Fruit fly (Drosophila melanogaster) whole organism, embryonic: ENCODE results near the gene g.

ENCODE experiments used
- Asciz ChIP-seq: fragments of 200-800 bp; sonication (Bioruptor generic); optimal IDR thresholded peaks from 2 replicates; lab custom pipeline; 2017; ENCODE audit warnings: missing biosample characterization, mild to moderate bottlenecking, missing genetic modification characterization, missing genetic modification reagents
- CG10321 ChIP-seq: fragments of 200-800 bp; sonication (Bioruptor generic); IDR thresholded peaks from 2 replicates; pipeline ENCODE4 v1.3.6; 2022; ENCODE audit warnings: missing biosample characterization, missing genetic modification characterization
- CG10654 ChIP-seq: fragments of 200-800 bp; sonication (Bioruptor generic); optimal IDR thresholded peaks from 2 replicates; lab custom pipeline; 2016; ENCODE audit warnings: missing biosample characterization, missing genetic modification characterization
- CG11085 ChIP-seq: fragments of 200-800 bp; sonication (Bioruptor generic); IDR thresholded peaks from 2 replicates; pipeline ENCODE4 v1.3.6; 2022; ENCODE audit warnings: missing biosample characterization, missing genetic modification characterization
- CG11504 ChIP-seq: fragments of 200-800 bp; sonication (Bioruptor generic); optimal IDR thresholded peaks from 3 replicates; lab custom pipeline; 2019; ENCODE audit warnings: missing biosample characterization, mild to moderate bottlenecking, missing genetic modification characterization, moderate library complexity
- CG14014 ChIP-seq: fragments of 200-800 bp; sonication (Bioruptor generic); IDR thresholded peaks from 2 replicates; pipeline ENCODE4 v1.3.6; 2022; ENCODE audit warnings: missing biosample characterization, missing genetic modification characterization
- CG14860 ChIP-seq: fragments of 200-800 bp; sonication (Bioruptor generic); IDR thresholded peaks from 3 replicates; pipeline ENCODE4 v1.3.6; 2022; ENCODE audit warnings: missing biosample characterization, missing genetic modification characterization; ENCODE audit not compliant: partially characterized antibody
- CG15073 ChIP-seq: fragments of 200-800 bp; sonication (Bioruptor generic); optimal IDR thresholded peaks from 2 replicates; lab custom pipeline; 2016; ENCODE audit warnings: missing biosample characterization, missing genetic modification characterization
- CG15269 ChIP-seq: fragments of 200-800 bp; sonication (Bioruptor generic); optimal IDR thresholded peaks from 2 replicates; lab custom pipeline; 2018; ENCODE audit warnings: missing biosample characterization, mild to moderate bottlenecking, missing genetic modification characterization, moderate library complexity
- CG15514 ChIP-seq: fragments of 200-800 bp; sonication (Bioruptor generic); optimal IDR thresholded peaks from 3 replicates; lab custom pipeline; 2017; ENCODE audit warnings: missing biosample characterization, missing genetic modification characterization, mild to moderate bottlenecking, moderate library complexity, missing genetic modification reagents
- CG16813 ChIP-seq: fragments of 200-800 bp; sonication (Bioruptor generic); IDR thresholded peaks from 3 replicates; pipeline ENCODE4 v1.3.6; 2022; ENCODE audit warnings: missing biosample characterization, missing genetic modification characterization; ENCODE audit not compliant: partially characterized antibody
- CG2199 ChIP-seq: fragments of 200-800 bp; sonication (Bioruptor generic); IDR thresholded peaks from 3 replicates; pipeline ENCODE4 v1.3.6; 2022; ENCODE audit warnings: missing biosample characterization, missing genetic modification characterization
- CG2678 ChIP-seq: fragments of 200-800 bp; sonication (Bioruptor generic); optimal IDR thresholded peaks from 3 replicates; lab custom pipeline; 2019; ENCODE audit warnings: missing biosample characterization, mild to moderate bottlenecking, missing genetic modification characterization, moderate library complexity
- CG3163 ChIP-seq: fragments of 200-800 bp; sonication (Bioruptor generic); optimal IDR thresholded peaks from 3 replicates; lab custom pipeline; 2016; ENCODE audit warnings: missing biosample characterization, missing genetic modification characterization
- CG4617 ChIP-seq: fragments of 200-800 bp; sonication (Bioruptor generic); optimal IDR thresholded peaks from 3 replicates; lab custom pipeline; 2016; ENCODE audit warnings: missing biosample characterization, missing genetic modification characterization, borderline replicate concordance
- CG5245 ChIP-seq: fragments of 200-800 bp; sonication (Bioruptor generic); optimal IDR thresholded peaks from 3 replicates; lab custom pipeline; 2016; ENCODE audit warnings: missing biosample characterization, missing genetic modification characterization
- CG6791 ChIP-seq: fragments of 200-800 bp; sonication (Bioruptor generic); IDR thresholded peaks from 3 replicates; pipeline ENCODE4 v1.3.6; 2022; ENCODE audit warnings: missing biosample characterization, missing genetic modification characterization; ENCODE audit not compliant: partially characterized antibody
- CG6813 ChIP-seq: fragments of 200-800 bp; sonication (Bioruptor generic); optimal IDR thresholded peaks from 2 replicates; lab custom pipeline; 2017; ENCODE audit warnings: missing biosample characterization, missing genetic modification characterization, mild to moderate bottlenecking, moderate library complexity, missing genetic modification reagents
- CG7839 ChIP-seq: fragments of 200-800 bp; sonication (Bioruptor generic); optimal IDR thresholded peaks from 3 replicates; lab custom pipeline; 2018; ENCODE audit warnings: missing biosample characterization, mild to moderate bottlenecking, missing genetic modification characterization, moderate library complexity
- D19A ChIP-seq: fragments of 200-800 bp; optimal IDR thresholded peaks from 3 replicates; lab custom pipeline; 2019; ENCODE audit warnings: missing biosample characterization, mild to moderate bottlenecking, missing genetic modification characterization, moderate library complexity
- Doc3 ChIP-seq: fragments of 200-800 bp; sonication (Bioruptor generic); IDR thresholded peaks from 3 replicates; pipeline ENCODE4 v1.3.6; 2022; ENCODE audit warnings: missing biosample characterization, missing genetic modification characterization; ENCODE audit not compliant: partially characterized antibody
- Dref ChIP-seq: fragments of 200-800 bp; sonication (Bioruptor generic); IDR thresholded peaks from 2 replicates; pipeline ENCODE4 v1.3.6; 2022; ENCODE audit warnings: missing biosample characterization, missing genetic modification characterization
- Drgx ChIP-seq: fragments of 200-800 bp; sonication (Bioruptor generic); IDR thresholded peaks from 2 replicates; pipeline ENCODE4 v1.3.6; 2022; ENCODE audit warnings: missing biosample characterization, missing genetic modification characterization
- Ets65A ChIP-seq: fragments of 200-800 bp; sonication (Bioruptor generic); peaks from one replicate; lab custom pipeline; 2016; ENCODE audit warnings: missing biosample characterization, missing genetic modification characterization
- Ets97D ChIP-seq: fragments of 200-800 bp; sonication (Bioruptor generic); optimal IDR thresholded peaks from 3 replicates; lab custom pipeline; 2016; ENCODE audit warnings: missing biosample characterization, missing genetic modification characterization
- Lhr ChIP-seq: fragments of 200-800 bp; sonication (Bioruptor generic); optimal IDR thresholded peaks from 3 replicates; lab custom pipeline; 2017; ENCODE audit warnings: mild to moderate bottlenecking, missing biosample characterization, missing genetic modification reagents, missing genetic modification characterization
- Mrtf ChIP-seq: fragments of 200-800 bp; sonication (Bioruptor generic); IDR thresholded peaks from 3 replicates; pipeline ENCODE4 v1.3.6; 2022; ENCODE audit warnings: missing biosample characterization, missing genetic modification characterization
- Nf-YB ChIP-seq: fragments of 200-800 bp; sonication (Bioruptor generic); optimal IDR thresholded peaks from 3 replicates; lab custom pipeline; 2019; ENCODE audit warnings: missing biosample characterization, mild to moderate bottlenecking, missing genetic modification characterization, moderate library complexity
- Pdp1 ChIP-seq, 2 experiments: fragments of 200-800 bp; sonication (Bioruptor generic); optimal IDR thresholded peaks; 3 replicates each; lab custom pipeline; 2016; ENCODE audit warnings: missing biosample characterization in 2 of 2, missing genetic modification characterization in 2 of 2, mild to moderate bottlenecking in 1 of 2, moderate library complexity in 1 of 2
- Sox102F ChIP-seq: fragments of 200-800 bp; sonication (Bioruptor generic); optimal IDR thresholded peaks from 2 replicates; lab custom pipeline; 2018; ENCODE audit warnings: missing biosample characterization, mild to moderate bottlenecking, missing genetic modification characterization, moderate library complexity
- Sry-δ ChIP-seq: fragments of 200-800 bp; sonication (Bioruptor generic); optimal IDR thresholded peaks from 2 replicates; lab custom pipeline; 2016; ENCODE audit warnings: missing biosample characterization, missing genetic modification characterization
- bbx ChIP-seq: fragments of 200-800 bp; sonication (Bioruptor generic); IDR thresholded peaks from 2 replicates; pipeline ENCODE4 v1.3.6; 2022; ENCODE audit warnings: missing biosample characterization, missing genetic modification characterization; ENCODE audit not compliant: partially characterized antibody
- crol ChIP-seq: fragments of 200-800 bp; sonication (Bioruptor generic); IDR thresholded peaks from 2 replicates; pipeline ENCODE4 v1.3.6; 2022; ENCODE audit warnings: missing biosample characterization, missing genetic modification characterization
- dmrt99B ChIP-seq: fragments of 200-800 bp; sonication (Bioruptor generic); optimal IDR thresholded peaks from 2 replicates; lab custom pipeline; 2018; ENCODE audit warnings: missing biosample characterization, mild to moderate bottlenecking, missing genetic modification characterization, moderate library complexity
- dysf ChIP-seq: fragments of 200-800 bp; sonication (Bioruptor generic); IDR thresholded peaks from 3 replicates; pipeline ENCODE4 v1.3.6; 2022; ENCODE audit warnings: missing biosample characterization, missing genetic modification characterization
- ems ChIP-seq: fragments of 200-800 bp; sonication (Bioruptor generic); optimal IDR thresholded peaks from 3 replicates; lab custom pipeline; 2016; ENCODE audit warnings: missing biosample characterization, missing genetic modification characterization
- ftz-f1 ChIP-seq: fragments of 200-800 bp; sonication (Bioruptor generic); optimal IDR thresholded peaks from 2 replicates; lab custom pipeline; 2016; ENCODE audit warnings: missing biosample characterization, missing genetic modification characterization
- gem ChIP-seq: fragments of 200-800 bp; sonication (Bioruptor generic); optimal IDR thresholded peaks from 2 replicates; lab custom pipeline; 2019; ENCODE audit warnings: missing biosample characterization, mild to moderate bottlenecking, missing genetic modification characterization, moderate library complexity
- inv ChIP-seq: fragments of 200-800 bp; sonication (Bioruptor generic); IDR thresholded peaks from 2 replicates; pipeline ENCODE4 v1.3.6; 2022; ENCODE audit warnings: missing biosample characterization, missing genetic modification characterization; ENCODE audit not compliant: partially characterized antibody
- lilli ChIP-seq: fragments of 200-800 bp; sonication (Bioruptor generic); optimal IDR thresholded peaks from 3 replicates; lab custom pipeline; 2016; ENCODE audit warnings: missing biosample characterization, missing genetic modification characterization
- nau ChIP-seq: fragments of 200-800 bp; sonication (Bioruptor generic); optimal IDR thresholded peaks from 3 replicates; lab custom pipeline; 2017; ENCODE audit warnings: missing biosample characterization, mild to moderate bottlenecking, missing genetic modification characterization, missing genetic modification reagents
- nerfin-1 ChIP-seq: fragments of 200-800 bp; sonication (Bioruptor generic); optimal IDR thresholded peaks from 3 replicates; lab custom pipeline; 2019; ENCODE audit warnings: missing biosample characterization, mild to moderate bottlenecking, missing genetic modification characterization, moderate library complexity
- nom ChIP-seq: fragments of 200-800 bp; sonication (Bioruptor generic); optimal IDR thresholded peaks from 2 replicates; lab custom pipeline; 2017; ENCODE audit warnings: missing biosample characterization, missing genetic modification characterization, mild to moderate bottlenecking, moderate library complexity, missing genetic modification reagents
- row ChIP-seq: fragments of 200-800 bp; sonication (Bioruptor generic); IDR thresholded peaks from 3 replicates; pipeline ENCODE4 v1.3.6; 2022; ENCODE audit warnings: missing biosample characterization, missing genetic modification characterization
- slp2 ChIP-seq: fragments of 200-800 bp; sonication (Bioruptor generic); optimal IDR thresholded peaks from 2 replicates; lab custom pipeline; 2016; ENCODE audit warnings: missing biosample characterization, missing genetic modification characterization
- sob ChIP-seq: fragments of 200-800 bp; sonication (Bioruptor generic); IDR thresholded peaks from 2 replicates; pipeline ENCODE4 v1.3.6; 2022; ENCODE audit warnings: missing biosample characterization, missing genetic modification characterization
- tio ChIP-seq: fragments of 200-800 bp; sonication (Bioruptor generic); optimal IDR thresholded peaks from 2 replicates; lab custom pipeline; 2017; ENCODE audit warnings: missing biosample characterization, missing genetic modification characterization, inconsistent platforms

g gene

DNA sequence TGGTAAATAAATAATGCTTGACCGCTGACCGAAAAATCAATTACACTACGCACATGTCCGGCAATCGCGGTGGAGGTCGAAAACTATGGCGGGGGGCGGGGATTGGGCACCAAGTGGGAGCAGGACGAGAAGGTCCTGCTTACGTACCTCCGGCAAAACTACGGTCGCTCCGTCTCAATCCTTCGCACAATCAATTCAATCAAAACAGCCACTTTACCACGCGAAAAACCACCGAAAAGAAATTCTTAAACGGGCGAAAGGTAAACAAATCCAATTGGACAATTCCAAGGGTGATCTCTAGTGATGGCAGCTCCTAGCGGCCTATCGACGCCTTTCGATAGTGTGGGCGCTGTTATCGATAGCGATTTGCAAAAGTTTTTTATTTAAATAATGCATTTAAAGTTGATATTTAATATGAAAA is 18.1 kb downstream of the g start, which contains the start of gene Nadsyn (continued):
- TF ChIP-seq ftz-f1, result peak; percentile 74
- TF ChIP-seq nom (GFP tag; lab: Kevin White, UChicago), result no peak
- peak; percentile 79 for TF ChIP-seq Doc3 (GFP tag; lab: Robert Waterston, UW)
- TF ChIP-seq CG14860 (GFP tag; lab: Robert Waterston, UW), result peak; percentile 69
- TF ChIP-seq Dref (GFP tag; lab: Robert Waterston, UW), result peak; percentile 85
- TF ChIP-seq CG10321 (GFP tag; lab: Robert Waterston, UW), result no peak
- TF ChIP-seq Lhr (GFP tag; lab: Kevin White, UChicago), result no peak
- TF ChIP-seq CG14014, result no peak
- TF ChIP-seq CG10654 (GFP tag; lab: Kevin White, UChicago), result no peak
- peak; percentile 80 for TF ChIP-seq CG16813 (GFP tag; lab: Robert Waterston, UW)
- TF ChIP-seq CG15514, result peak; percentile 39
- peak; percentile 70 for TF ChIP-seq inv
- peak; percentile 14 for TF ChIP-seq CG4617 (GFP tag; lab: Kevin White, UChicago)
- TF ChIP-seq Ets97D (GFP tag; lab: Kevin White, UChicago), result peak; percentile 25
- TF ChIP-seq bbx (GFP tag; lab: Robert Waterston, UW), result peak; percentile 81
- TF ChIP-seq Sry-δ (GFP tag; lab: Kevin White, UChicago), result peak; percentile 85
- peak; percentile 80 for TF ChIP-seq CG6791 (GFP tag; lab: Robert Waterston, UW)
- TF ChIP-seq lilli (GFP tag; lab: Kevin White, UChicago), result peak; percentile 9
- TF ChIP-seq CG15073 (GFP tag; lab: Kevin White, UChicago), result no peak
- TF ChIP-seq Asciz (GFP tag; lab: Kevin White, UChicago), result no peak
- no peak for TF ChIP-seq CG6813 (GFP tag; lab: Kevin White, UChicago)
- TF ChIP-seq tio, result no peak
- TF ChIP-seq Nf-YB, result peak; percentile 44
- TF ChIP-seq CG3163 (GFP tag; lab: Kevin White, UChicago), result no peak
- TF ChIP-seq nerfin-1 (tag; lab: Kevin White, UChicago), result peak; percentile 20

DNA sequence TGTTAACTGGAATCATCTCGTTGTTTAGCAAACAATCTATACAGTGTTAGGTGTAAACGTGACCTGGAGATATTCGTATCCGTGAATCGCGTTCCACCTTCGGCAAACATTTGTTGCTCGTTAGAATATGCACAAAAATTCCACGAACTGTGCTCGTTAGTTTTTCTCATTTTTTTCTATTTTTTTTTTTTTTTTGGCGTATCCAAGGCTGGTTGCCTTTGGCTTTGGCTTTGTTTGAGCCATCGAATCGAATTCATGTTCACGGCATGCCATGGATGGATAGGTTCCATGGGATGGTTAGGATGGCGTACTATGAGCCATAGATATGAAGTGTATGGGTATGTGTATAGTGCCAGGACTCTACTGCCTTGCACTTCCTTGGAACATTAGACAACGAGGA is 36.4 kb downstream of the g start:
- TF ChIP-seq slp2 (GFP tag; lab: Kevin White, UChicago) (no peak), Ets65A (GFP tag; lab: Kevin White, UChicago) (peak; percentile 69)

DNA sequence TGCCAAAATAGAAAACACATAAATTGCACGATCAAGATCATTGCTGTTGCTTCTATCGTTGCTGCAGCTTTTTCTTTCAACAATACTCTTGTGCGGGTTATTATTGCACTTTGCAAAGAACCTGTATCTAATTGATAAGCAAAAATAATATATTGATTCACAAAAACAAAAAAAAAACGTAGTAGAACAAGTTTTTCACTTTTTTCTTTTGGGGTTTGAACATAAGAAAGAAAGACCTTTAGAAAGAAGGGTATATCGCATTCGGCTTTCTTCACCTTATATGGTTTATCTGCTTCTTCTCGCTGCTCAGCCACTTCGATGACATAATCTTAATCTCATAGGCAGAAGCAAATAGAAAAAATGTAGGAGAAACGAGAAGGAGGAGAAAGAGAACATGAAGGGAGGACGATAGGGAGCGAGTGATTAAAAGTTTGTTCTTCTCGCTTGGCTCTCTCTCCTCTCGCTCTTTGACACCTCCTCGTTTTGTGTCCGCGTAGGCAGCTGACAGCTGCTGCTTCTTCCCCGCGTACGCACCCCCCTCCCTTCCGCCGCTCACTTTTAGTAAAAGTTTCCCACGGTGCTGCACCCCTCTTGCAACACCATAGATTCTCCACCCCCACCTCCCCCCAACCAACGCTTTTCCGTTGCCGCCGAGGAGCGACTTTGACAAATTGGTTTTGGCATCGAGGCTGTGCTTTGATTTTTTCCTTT is 37.2 kb downstream of the g start:
- TF ChIP-seq CG15269, result peak; percentile 23
- peak; percentile 65 for TF ChIP-seq Drgx (GFP tag; lab: Robert Waterston, UW)
- TF ChIP-seq Sox102F (GFP tag; lab: Kevin White, UChicago), result peak; percentile 5
- 0 out of 2 replicates have a peak, but pooled peaks have one; percentile 14 for TF ChIP-seq sob (GFP tag; lab: Robert Waterston, UW)
- peak; percentile 57; the same call in 1 of the 2 replicates for TF ChIP-seq crol (GFP tag; lab: Robert Waterston, UW)
- TF ChIP-seq CG11085, result no peak
- TF ChIP-seq row (GFP tag; lab: Robert Waterston, UW), result peak; percentile 29; the same call in 1 of the 3 replicates
- TF ChIP-seq nau (GFP tag; lab: Kevin White, UChicago), result peak; percentile 19
- TF ChIP-seq CG11504 (tag; lab: Kevin White, UChicago), result peak; percentile 26
- TF ChIP-seq CG2199 (GFP tag; lab: Robert Waterston, UW), result no peak
- no peak for TF ChIP-seq CG5245 (GFP tag; lab: Kevin White, UChicago)
- peak; percentile 1 for TF ChIP-seq dmrt99B
- TF ChIP-seq Mrtf (GFP tag; lab: Robert Waterston, UW), result no peak
- no peak for TF ChIP-seq ems (GFP tag; lab: Kevin White, UChicago)
- TF ChIP-seq dysf (GFP tag; lab: Robert Waterston, UW), result 0 out of 3 replicates have a peak, but pooled peaks have one; percentile 29
- TF ChIP-seq CG2678 (tag; lab: Kevin White, UChicago), result peak; percentile 7
- peak; percentile 34 for TF ChIP-seq gem
- peak in 1 of 2 experiments; percentile 82 for TF ChIP-seq Pdp1 (GFP tag; optimal IDR thresholded peaks at IDR 0.05; lab: Kevin White, UChicago)
- TF ChIP-seq D19A (tag; lab: Kevin White, UChicago), result peak; percentile 62
- TF ChIP-seq CG7839 (tag; lab: Kevin White, UChicago), result peak; percentile 1
